Worm (Caenorhabditis elegans) whole organism, L4/young adult: ENCODE results near the gene C15H9.9.

Experiments
- dao-5 ChIP-seq: sonication (generic microtip); optimal IDR thresholded peaks from 2 replicates; lab custom pipeline; 2016; ENCODE audit warnings: missing genotype, missing genetic modification characterization, moderate library complexity, missing compliant biosample characterization
- him-1 ChIP-seq: sonication (generic microtip); optimal IDR thresholded peaks from 2 replicates; lab custom pipeline; 2016; ENCODE audit warnings: missing genotype, missing genetic modification reagents, missing genetic modification characterization, missing compliant biosample characterization

DNA sequence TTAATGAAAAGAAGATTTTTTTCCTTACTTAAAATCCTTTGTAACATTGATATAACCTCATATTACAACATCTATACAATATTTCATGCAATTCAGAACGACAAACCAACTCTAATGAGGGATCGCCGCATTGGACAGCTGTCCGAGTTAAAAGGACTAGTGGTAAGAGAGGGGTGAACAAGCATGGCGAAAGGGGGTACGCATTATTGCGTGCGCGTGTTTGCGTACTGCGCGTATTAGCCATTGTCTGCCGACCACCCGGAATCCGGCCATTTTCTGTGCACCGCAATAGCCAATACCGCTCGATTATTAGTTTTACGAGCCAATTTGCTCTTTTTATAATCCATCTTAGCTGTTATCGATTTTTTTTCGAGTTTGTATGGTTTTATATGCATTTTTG lies 30.5 kb downstream of the C15H9.9 start, which contains the start of gene C15H9.4:
- TF ChIP-seq dao-5 (tag; lab: Kevin White, UChicago) (no peak), him-1 (tag; lab: Kevin White, UChicago) (no peak)
